Fruit fly (Drosophila melanogaster): ENCODE data around the gene Ulp1.

Gene Ulp1

dm6 chrX:19162249-19162914 lies 45.6 kb downstream of the Ulp1 start:
- TF ChIP-seq psq (GFP tag; optimal IDR thresholded peaks at IDR 0.05) (peak; percentile 51), tai (GFP tag; optimal IDR thresholded peaks at IDR 0.05) (no peak), jim (GFP tag; optimal IDR thresholded peaks at IDR 0.05) (no peak), Hnf4 (GFP tag; optimal IDR thresholded peaks at IDR 0.05) (peak; percentile 29), pan (optimal IDR thresholded peaks at IDR 0.05) (no peak), brk (GFP tag; optimal IDR thresholded peaks at IDR 0.05) (no peak), CG32264 (GFP tag; optimal IDR thresholded peaks at IDR 0.05) (peak; percentile 35), N (GFP tag; optimal IDR thresholded peaks at IDR 0.05) (no peak), Rel (GFP tag; optimal IDR thresholded peaks at IDR 0.05) (no peak), Rel (tag; optimal IDR thresholded peaks at IDR 0.05) (no peak), OdsH (GFP tag; optimal IDR thresholded peaks at IDR 0.05) (peak; percentile 17), sv (GFP tag; optimal IDR thresholded peaks at IDR 0.05) (no peak), rgr (GFP tag; optimal IDR thresholded peaks at IDR 0.05) (peak; percentile 63), ey (GFP tag; optimal IDR thresholded peaks at IDR 0.05) (peak; percentile 57), Mio (GFP tag; optimal IDR thresholded peaks at IDR 0.05) (no peak), woc (GFP tag; optimal IDR thresholded peaks at IDR 0.05) (peak; percentile 37), foxo (GFP tag; optimal IDR thresholded peaks at IDR 0.05) (peak in 1 of 2 experiments; percentile 29), h (GFP tag; optimal IDR thresholded peaks at IDR 0.05) (peak; percentile 30), fru (GFP tag; optimal IDR thresholded peaks at IDR 0.05) (peak; percentile 55), CrebA (GFP tag; optimal IDR thresholded peaks at IDR 0.05; ENCODE audit: borderline replicate concordance) (no peak), HLH106 (tag; optimal IDR thresholded peaks at IDR 0.05) (peak; percentile 40), Sp1 (GFP tag; optimal IDR thresholded peaks at IDR 0.05) (peak; percentile 54), br (GFP tag; optimal IDR thresholded peaks at IDR 0.05) (peak; percentile 58)

- TF ChIP-seq Dfd (GFP tag; optimal IDR thresholded peaks at IDR 0.05) (no peak), Jra (GFP tag; optimal IDR thresholded peaks at IDR 0.05) (no peak), Myc (optimal IDR thresholded peaks at IDR 0.05) (peak; percentile 41), OdsH (GFP tag; optimal IDR thresholded peaks at IDR 0.05) (no peak), Dif (GFP tag; optimal IDR thresholded peaks at IDR 0.05; ENCODE audit: partially characterized antibody) (no peak), h (GFP tag; optimal IDR thresholded peaks at IDR 0.05) (no peak), Sp1 (GFP tag; optimal IDR thresholded peaks at IDR 0.05) (peak; percentile 57), fru (GFP tag; optimal IDR thresholded peaks at IDR 0.05) (no peak), foxo (GFP tag; optimal IDR thresholded peaks at IDR 0.05) (no peak), psq (GFP tag; optimal IDR thresholded peaks at IDR 0.05) (peak; percentile 23), lola (GFP tag; optimal IDR thresholded peaks at IDR 0.05) (no peak), dmrt93B (GFP tag; optimal IDR thresholded peaks at IDR 0.05) (no peak), HLH106 (tag; optimal IDR thresholded peaks at IDR 0.05) (peak; percentile 25)
These were observed 47.2 kb downstream of the Ulp1 start for dm6 chrX:19160635-19161407.

- no peak for TF ChIP-seq CrebA (GFP tag; optimal IDR thresholded peaks at IDR 0.05; ENCODE audit: borderline replicate concordance)
- TF ChIP-seq br (GFP tag; optimal IDR thresholded peaks at IDR 0.05): peak; percentile 3
- TF ChIP-seq Hr83 (GFP tag; optimal IDR thresholded peaks at IDR 0.05; ENCODE audit: poor library complexity, severe bottlenecking): no peak
- TF ChIP-seq Abd-B (GFP tag; optimal IDR thresholded peaks at IDR 0.05): no peak
- no peak for TF ChIP-seq tai (GFP tag; optimal IDR thresholded peaks at IDR 0.05)
- peak; percentile 34 for TF ChIP-seq dmrt93B (GFP tag; optimal IDR thresholded peaks at IDR 0.05)
- TF ChIP-seq Jra (GFP tag; optimal IDR thresholded peaks at IDR 0.05): no peak
- TF ChIP-seq Myc (optimal IDR thresholded peaks at IDR 0.05): no peak
- TF ChIP-seq sage (GFP tag; optimal IDR thresholded peaks at IDR 0.05): no peak
- no peak for TF ChIP-seq Dif (GFP tag; optimal IDR thresholded peaks at IDR 0.05; ENCODE audit: partially characterized antibody)
- no peak for TF ChIP-seq sv (GFP tag; optimal IDR thresholded peaks at IDR 0.05)
- no peak for TF ChIP-seq dsf (GFP tag; optimal IDR thresholded peaks at IDR 0.05; ENCODE audit: borderline replicate concordance)
- TF ChIP-seq lola (GFP tag; optimal IDR thresholded peaks at IDR 0.05): no peak
- no peak for TF ChIP-seq Vsx2 (GFP tag; optimal IDR thresholded peaks at IDR 0.05; ENCODE audit: partially characterized antibody)
- peak; percentile 41 for TF ChIP-seq ey (GFP tag; optimal IDR thresholded peaks at IDR 0.05)
- no peak for TF ChIP-seq Rel (GFP tag; optimal IDR thresholded peaks at IDR 0.05)
- TF ChIP-seq Rel (tag; optimal IDR thresholded peaks at IDR 0.05): no peak
- peak; percentile 64 for TF ChIP-seq HLH106 (tag; optimal IDR thresholded peaks at IDR 0.05)
- TF ChIP-seq GATAd (GFP tag; optimal IDR thresholded peaks at IDR 0.05): no peak
- peak in 1 of 2 experiments; percentile 64 for TF ChIP-seq foxo (GFP tag; optimal IDR thresholded peaks at IDR 0.05)
- no peak for TF ChIP-seq Dfd (GFP tag; optimal IDR thresholded peaks at IDR 0.05)
- TF ChIP-seq rgr (GFP tag; optimal IDR thresholded peaks at IDR 0.05): peak; percentile 67
- no peak for TF ChIP-seq woc (GFP tag; optimal IDR thresholded peaks at IDR 0.05)
- TF ChIP-seq CG9705 (GFP tag; optimal IDR thresholded peaks at IDR 0.05): peak; percentile 23
- no peak for TF ChIP-seq pan (optimal IDR thresholded peaks at IDR 0.05)
- peak; percentile 41 for TF ChIP-seq h (GFP tag; optimal IDR thresholded peaks at IDR 0.05)
- TF ChIP-seq N (GFP tag; optimal IDR thresholded peaks at IDR 0.05): no peak
- TF ChIP-seq jim (GFP tag; optimal IDR thresholded peaks at IDR 0.05): no peak
- TF ChIP-seq brk (GFP tag; optimal IDR thresholded peaks at IDR 0.05): no peak
- TF ChIP-seq Mio (GFP tag; optimal IDR thresholded peaks at IDR 0.05): no peak
- TF ChIP-seq OdsH (GFP tag; optimal IDR thresholded peaks at IDR 0.05): peak; percentile 54
- peak; percentile 3 for TF ChIP-seq Hnf4 (GFP tag; optimal IDR thresholded peaks at IDR 0.05)
- no peak for TF ChIP-seq Hr78 (GFP tag; optimal IDR thresholded peaks at IDR 0.05)
- TF ChIP-seq psq (GFP tag; optimal IDR thresholded peaks at IDR 0.05): peak; percentile 51
- TF ChIP-seq fru (GFP tag; optimal IDR thresholded peaks at IDR 0.05): peak; percentile 52
- TF ChIP-seq CG32264 (GFP tag; optimal IDR thresholded peaks at IDR 0.05): no peak
- TF ChIP-seq usp (GFP tag; optimal IDR thresholded peaks at IDR 0.05): no peak
- TF ChIP-seq Sp1 (GFP tag; optimal IDR thresholded peaks at IDR 0.05): peak; percentile 83
These were observed 48.0 kb downstream of the Ulp1 start for dm6 chrX:19159942-19160341.
